Worm (Caenorhabditis elegans): Measurements from ENCODE around the gene F07G11.2.
"Not testable (repeated sequence)": the region's sequence is repeated elsewhere in the genome, so short reads cannot be mapped to it uniquely, and the experiment has no call there.

DNA sequence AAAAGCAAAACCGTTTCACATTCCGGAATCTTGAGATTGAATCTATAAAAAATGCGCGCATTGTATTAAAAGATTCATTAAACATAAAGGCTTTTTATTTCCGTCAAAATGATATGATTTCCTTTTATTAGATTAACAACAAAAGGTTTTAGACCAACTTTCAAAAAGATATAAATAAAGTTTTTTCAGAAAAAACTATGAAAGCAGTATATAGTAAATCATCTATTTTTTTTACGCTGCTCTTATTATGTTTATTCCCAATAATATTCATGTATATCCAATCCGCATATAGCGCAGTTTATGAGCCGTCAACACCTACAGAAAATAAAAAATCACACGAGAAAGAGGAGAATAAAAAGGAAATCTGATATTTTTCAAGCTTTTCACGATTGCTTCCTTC lies at the start of gene F07G11.2:
- not testable (repeated sequence) for TF ChIP-seq fos-1 (tag; optimal IDR thresholded peaks at IDR 0.05); ceh-28 (tag; optimal IDR thresholded peaks at IDR 0.05); aly-2 (tag; optimal IDR thresholded peaks at IDR 0.05); mdl-1 (tag; optimal IDR thresholded peaks at IDR 0.05); lin-15B (tag; optimal IDR thresholded peaks at IDR 0.05); unc-62 (GFP tag; optimal IDR thresholded peaks at IDR 0.05); ztf-11 (tag; optimal IDR thresholded peaks at IDR 0.05)
